Worm (Caenorhabditis elegans) whole organism, early embryonic: Measurements from ENCODE around the gene srbc-11.

Experiments
- B0310.2 ChIP-seq: sonication (generic microtip); optimal IDR thresholded peaks from 2 replicates; lab custom pipeline; 2016; ENCODE audit warnings: mild to moderate bottlenecking, missing genetic modification characterization, missing compliant biosample characterization
- F13C5.2 ChIP-seq: sonication (generic microtip); optimal IDR thresholded peaks from 2 replicates; lab custom pipeline; 2017; ENCODE audit warnings: mild to moderate bottlenecking, missing genetic modification characterization, inconsistent platforms, missing compliant biosample characterization
- aly-1 ChIP-seq: sonication (generic microtip); optimal IDR thresholded peaks from 2 replicates; lab custom pipeline; 2016; ENCODE audit warnings: missing genetic modification characterization, missing compliant biosample characterization
- ama-1 ChIP-seq: fragments of 150-350 bp; optimal IDR thresholded peaks from 2 replicates; lab custom pipeline; 2014
- ceh-13 ChIP-seq: fragments of 200-800 bp; sonication (Bioruptor generic); optimal IDR thresholded peaks from 2 replicates; lab custom pipeline; 2018; ENCODE audit warnings: mild to moderate bottlenecking, missing genetic modification characterization, missing compliant biosample characterization
- ceh-36 ChIP-seq: sonication (generic microtip); optimal IDR thresholded peaks from 2 replicates; lab custom pipeline; 2016; ENCODE audit warnings: missing genetic modification characterization, inconsistent platforms, missing compliant biosample characterization
- ets-7 ChIP-seq: sonication (generic microtip); optimal IDR thresholded peaks from 2 replicates; lab custom pipeline; 2016; ENCODE audit warnings: missing genotype, missing genetic modification characterization, missing compliant biosample characterization
- flt-1 ChIP-seq: fragments of 200-800 bp; sonication (Bioruptor generic); IDR thresholded peaks from 2 replicates; pipeline ENCODE4 v1.3.6; 2022; ENCODE audit warnings: missing genetic modification characterization, missing compliant biosample characterization
- hmbx-1 ChIP-seq: sonication (generic microtip); optimal IDR thresholded peaks from 2 replicates; lab custom pipeline; 2016; ENCODE audit warnings: mild to moderate bottlenecking, missing genetic modification characterization, missing compliant biosample characterization
- hmg-4 ChIP-seq: fragments of 200-800 bp; sonication (Bioruptor generic); optimal IDR thresholded peaks from 2 replicates; lab custom pipeline; 2018; ENCODE audit warnings: mild to moderate bottlenecking, missing genetic modification characterization, missing compliant biosample characterization
- hnd-1 ChIP-seq: sonication (generic microtip); optimal IDR thresholded peaks from 2 replicates; lab custom pipeline; 2016; ENCODE audit warnings: missing genetic modification characterization, missing compliant biosample characterization
- pes-1 ChIP-seq: fragments of 200-800 bp; sonication (Bioruptor generic); IDR thresholded peaks from 2 replicates; pipeline ENCODE4 v1.3.6; 2022; ENCODE audit warnings: missing genetic modification reagents, missing genetic modification characterization, missing compliant biosample characterization
- scrt-1 ChIP-seq: fragments of 200-800 bp; sonication (Bioruptor generic); IDR thresholded peaks from 2 replicates; pipeline ENCODE4 v1.3.6; 2022; ENCODE audit warnings: missing genetic modification characterization, missing compliant biosample characterization
- sea-1 ChIP-seq: fragments of 200-800 bp; sonication (Bioruptor generic); conservative IDR thresholded peaks from 2 replicates; pipeline ENCODE4 v1.3.6; 2022; ENCODE audit warnings: missing genetic modification characterization, missing compliant biosample characterization
- tbx-11 ChIP-seq: fragments of 200-800 bp; sonication (Bioruptor generic); IDR thresholded peaks from 2 replicates; pipeline ENCODE4 v1.3.6; 2022; ENCODE audit warnings: missing genetic modification characterization, missing compliant biosample characterization
- tbx-37 ChIP-seq: fragments of 200-800 bp; sonication (Bioruptor generic); conservative IDR thresholded peaks from 2 replicates; pipeline ENCODE4 v1.3.6; 2022; ENCODE audit warnings: missing genetic modification reagents, missing genetic modification characterization, missing compliant biosample characterization
- tra-4 ChIP-seq: sonication (generic microtip); optimal IDR thresholded peaks from 2 replicates; lab custom pipeline; 2017; ENCODE audit warnings: missing genetic modification characterization, missing compliant biosample characterization

The srbc-11 gene

ce11 chrV:7495189-7495588 lies at the start of gene srbc-11:
srbc-11 (minus strand) TSS chrV:7495289.
- TF ChIP-seq tra-4 (tag; lab: Kevin White, UChicago) (no peak), scrt-1 (GFP tag; lab: Robert Waterston, UW) (no peak), hmbx-1 (tag; lab: Kevin White, UChicago) (no peak), pes-1 (no peak), tbx-11 (GFP tag; lab: Robert Waterston, UW) (no peak), flt-1 (GFP tag; lab: Robert Waterston, UW) (no peak), sea-1 (GFP tag; lab: Robert Waterston, UW) (no peak), ets-7 (no peak), aly-1 (tag; lab: Kevin White, UChicago) (no peak), tbx-37 (GFP tag; lab: Robert Waterston, UW) (no peak), ceh-36 (tag; lab: Kevin White, UChicago) (no peak), F13C5.2 (tag; lab: Kevin White, UChicago) (no peak), B0310.2 (tag; lab: Kevin White, UChicago) (no peak), ceh-13 (GFP tag; lab: Kevin White, UChicago) (no peak)

ce11 chrV:7543728-7544127 lies 48.6 kb upstream of the srbc-11 start:
- TF ChIP-seq flt-1 (GFP tag; lab: Robert Waterston, UW) (no peak), scrt-1 (GFP tag; lab: Robert Waterston, UW) (no peak), hmbx-1 (tag; lab: Kevin White, UChicago) (no peak), hnd-1 (no peak), tbx-11 (GFP tag; lab: Robert Waterston, UW) (no peak), B0310.2 (tag; lab: Kevin White, UChicago) (no peak), ceh-36 (tag; lab: Kevin White, UChicago) (no peak), hmg-4 (GFP tag; lab: Kevin White, UChicago) (no peak), ama-1 (lab: Kevin White, UChicago) (no peak), tbx-37 (GFP tag; lab: Robert Waterston, UW) (no peak), sea-1 (GFP tag; lab: Robert Waterston, UW) (no peak), pes-1 (no peak), tra-4 (tag; lab: Kevin White, UChicago) (no peak), aly-1 (tag; lab: Kevin White, UChicago) (no peak), F13C5.2 (tag; lab: Kevin White, UChicago) (no peak), ceh-13 (GFP tag; lab: Kevin White, UChicago) (no peak), ets-7 (no peak)

- TF ChIP-seq tbx-11 (GFP tag; lab: Robert Waterston, UW) (no peak), ama-1 (lab: Kevin White, UChicago) (no peak), hnd-1 (no peak), tbx-37 (GFP tag; lab: Robert Waterston, UW) (no peak), sea-1 (GFP tag; lab: Robert Waterston, UW) (no peak), flt-1 (GFP tag; lab: Robert Waterston, UW) (no peak)
Measured at ce11 chrV:7539015-7539414, 43.9 kb upstream of the srbc-11 start, which contains the start of gene srh-268. srh-268 (plus strand) TSS chrV:7539315.

- no peak for TF ChIP-seq ets-7
Measured at ce11 chrV:7538018-7538417, 42.9 kb upstream of the srbc-11 start, which contains the start of gene C54F6.12. C54F6.12 (minus strand) TSS chrV:7538118.

ce11 chrV:7532947-7533346 lies 37.9 kb upstream of the srbc-11 start, which contains the start of gene C54F6.3:
C54F6.3 (plus strand) TSS chrV:7533247.
- no peak for TF ChIP-seq ets-7

- TF ChIP-seq F13C5.2 (tag; lab: Kevin White, UChicago), result no peak
- no peak for TF ChIP-seq ama-1 (lab: Kevin White, UChicago)
- TF ChIP-seq ceh-36 (tag; lab: Kevin White, UChicago), result no peak
- TF ChIP-seq tbx-11 (GFP tag; lab: Robert Waterston, UW), result no peak
- TF ChIP-seq hnd-1, result no peak
- TF ChIP-seq ceh-13 (GFP tag; lab: Kevin White, UChicago), result no peak
- no peak for TF ChIP-seq pes-1
- TF ChIP-seq ets-7, result no peak
- TF ChIP-seq flt-1 (GFP tag; lab: Robert Waterston, UW), result no peak
- TF ChIP-seq hmg-4 (GFP tag; lab: Kevin White, UChicago), result no peak
- no peak for TF ChIP-seq aly-1 (tag; lab: Kevin White, UChicago)
- no peak for TF ChIP-seq hmbx-1 (tag; lab: Kevin White, UChicago)
- TF ChIP-seq sea-1 (GFP tag; lab: Robert Waterston, UW), result no peak
- TF ChIP-seq B0310.2 (tag; lab: Kevin White, UChicago), result no peak
Measured at ce11 chrV:7529840-7530239, 34.8 kb upstream of the srbc-11 start, which contains the start of gene swt-2. swt-2 (plus strand) TSS chrV:7530140.

- TF ChIP-seq tbx-11 (GFP tag; lab: Robert Waterston, UW) (no peak), ceh-13 (GFP tag; lab: Kevin White, UChicago) (no peak), ets-7 (no peak), sea-1 (GFP tag; lab: Robert Waterston, UW) (no peak), tra-4 (tag; lab: Kevin White, UChicago) (no peak), aly-1 (tag; lab: Kevin White, UChicago) (no peak), pes-1 (no peak), B0310.2 (tag; lab: Kevin White, UChicago) (no peak), ama-1 (lab: Kevin White, UChicago) (no peak), hnd-1 (no peak), tbx-37 (GFP tag; lab: Robert Waterston, UW) (no peak), ceh-36 (tag; lab: Kevin White, UChicago) (no peak), hmg-4 (GFP tag; lab: Kevin White, UChicago) (no peak), F13C5.2 (tag; lab: Kevin White, UChicago) (no peak), scrt-1 (GFP tag; lab: Robert Waterston, UW) (no peak), flt-1 (GFP tag; lab: Robert Waterston, UW) (no peak), hmbx-1 (tag; lab: Kevin White, UChicago) (no peak)
Measured at ce11 chrV:7528816-7529215, 33.7 kb upstream of the srbc-11 start, which contains the start of gene C54F6.5. C54F6.5 (plus strand) TSS chrV:7529116.
